Worm (Caenorhabditis elegans) whole organism, L4 larva: ENCODE results near the gene Y102A5C.27.

ENCODE experiments used
- ZK337.2 ChIP-seq: fragments of 200-800 bp; sonication (Bioruptor generic); IDR thresholded peaks from 2 replicates; pipeline ENCODE4 v1.3.6; 2022; ENCODE audit warnings: missing genetic modification reagents, missing genetic modification characterization, missing compliant biosample characterization
- daf-8 ChIP-seq: fragments of 200-800 bp; sonication (Bioruptor generic); IDR thresholded peaks from 2 replicates; pipeline ENCODE4 v1.3.6; 2022; ENCODE audit warnings: missing genetic modification characterization, missing compliant biosample characterization
- unc-39 ChIP-seq: sonication (generic microtip); optimal IDR thresholded peaks from 2 replicates; lab custom pipeline; 2017; ENCODE audit warnings: missing biosample characterization, missing genetic modification characterization

- TF ChIP-seq ZK337.2 (GFP tag; lab: Robert Waterston, UW) (no peak), unc-39 (tag; lab: Kevin White, UChicago) (no peak), daf-8 (GFP tag; lab: Robert Waterston, UW) (no peak)
Observed at ce11 chrV:17013232-17013631, 24.7 kb upstream of the Y102A5C.27 start, which contains the start of gene clec-241.
